Worm (Caenorhabditis elegans) whole organism, L1 larva: ENCODE results near the gene git-1.

Experiments used
- C34B4.2 ChIP-seq: sonication (generic microtip); optimal IDR thresholded peaks from 2 replicates; lab custom pipeline; 2017; ENCODE audit warnings: mild to moderate bottlenecking, missing genetic modification characterization, missing compliant biosample characterization
- aha-1 ChIP-seq: fragments of 150-350 bp; optimal IDR thresholded peaks from 2 replicates; lab custom pipeline; 2014; ENCODE audit warnings: missing biosample characterization, missing genetic modification characterization
- alr-1 ChIP-seq: fragments of 200-800 bp; sonication (Bioruptor generic); optimal IDR thresholded peaks from 2 replicates; lab custom pipeline; 2018; ENCODE audit warnings: borderline replicate concordance, mild to moderate bottlenecking, missing genetic modification characterization, missing compliant biosample characterization
- ceh-63 ChIP-seq: fragments of 200-800 bp; sonication (Bioruptor generic); optimal IDR thresholded peaks from 2 replicates; lab custom pipeline; 2018; ENCODE audit warnings: mild to moderate bottlenecking, missing genetic modification characterization, missing compliant biosample characterization
- ceh-8 ChIP-seq: fragments of 200-800 bp; sonication (Bioruptor generic); optimal IDR thresholded peaks from 2 replicates; lab custom pipeline; 2018; ENCODE audit warnings: mild to moderate bottlenecking, missing genetic modification characterization, moderate library complexity, missing compliant biosample characterization
- ceh-90 ChIP-seq: sonication (generic microtip); optimal IDR thresholded peaks from 2 replicates; lab custom pipeline; 2016; ENCODE audit warnings: missing genetic modification characterization, missing compliant biosample characterization
- dpl-1 ChIP-seq, 3 experiments: fragments of 150-350 bp in 2 of 3; sonication (generic microtip) in 1 of 3; optimal IDR thresholded peaks; 2 replicates each; lab custom pipeline; 2014 to 2017; ENCODE audit warnings: missing biosample characterization in 3 of 3, missing genetic modification characterization in 3 of 3, missing genetic modification reagents in 3 of 3
- elt-3 ChIP-seq, 6 experiments: fragments of 150-350 bp in 1 of 6; sonication (generic microtip); optimal IDR thresholded peaks; 2 replicates each; lab custom pipeline; 2017 to 2018; ENCODE audit warnings: missing biosample characterization in 6 of 6, missing genetic modification characterization in 6 of 6, inconsistent platforms in 1 of 6
- ets-5 ChIP-seq: fragments of 200-800 bp; sonication (Bioruptor generic); IDR thresholded peaks from 2 replicates; pipeline ENCODE4 v1.3.6; 2022; ENCODE audit warnings: missing genetic modification characterization, missing compliant biosample characterization
- fkh-10 ChIP-seq: sonication (generic microtip); optimal IDR thresholded peaks from 2 replicates; lab custom pipeline; 2017; ENCODE audit warnings: missing biosample characterization, missing genetic modification reagents, missing genetic modification characterization
- fkh-4 ChIP-seq: sonication (generic microtip); optimal IDR thresholded peaks from 2 replicates; lab custom pipeline; 2016; ENCODE audit warnings: missing compliant biosample characterization, missing genetic modification characterization, borderline replicate concordance
- fos-1 ChIP-seq: fragments of 150-350 bp; optimal IDR thresholded peaks from 2 replicates; lab custom pipeline; 2014; ENCODE audit warnings: missing biosample characterization, missing genetic modification characterization
- grh-1 ChIP-seq: fragments of 200-800 bp; sonication (Bioruptor generic); IDR thresholded peaks from 2 replicates; pipeline ENCODE4 v1.3.6; 2022; ENCODE audit warnings: missing genetic modification reagents, missing genetic modification characterization, missing compliant biosample characterization
- hlh-4 ChIP-seq: sonication (generic microtip); optimal IDR thresholded peaks from 2 replicates; lab custom pipeline; 2016; ENCODE audit warnings: mild to moderate bottlenecking, missing genetic modification characterization, missing compliant biosample characterization
- irx-1 ChIP-seq: sonication (generic microtip); optimal IDR thresholded peaks from 2 replicates; lab custom pipeline; 2016; ENCODE audit warnings: missing genetic modification characterization, missing compliant biosample characterization
- lin-14 ChIP-seq: fragments of 200-800 bp; sonication (Bioruptor generic); optimal IDR thresholded peaks from 2 replicates; lab custom pipeline; 2018; ENCODE audit warnings: mild to moderate bottlenecking, missing genetic modification characterization, moderate library complexity, missing compliant biosample characterization
- lin-35 ChIP-seq, 2 experiments: fragments of 150-350 bp; optimal IDR thresholded peaks; 2 replicates each; lab custom pipeline; 2014; ENCODE audit warnings: missing biosample characterization in 2 of 2, missing genetic modification characterization in 2 of 2, missing genetic modification reagents in 2 of 2
- lir-3 ChIP-seq: sonication (generic microtip); optimal IDR thresholded peaks from 2 replicates; lab custom pipeline; 2016; ENCODE audit warnings: mild to moderate bottlenecking, missing genetic modification characterization, moderate library complexity, missing compliant biosample characterization; ENCODE audit not compliant: poor library complexity
- lsy-2 ChIP-seq, 2 experiments: fragments of 150-350 bp; optimal IDR thresholded peaks; 2 replicates each; lab custom pipeline; 2014; ENCODE audit warnings: missing biosample characterization in 2 of 2, missing genetic modification characterization in 2 of 2
- nhr-237 ChIP-seq: fragments of 150-350 bp; optimal IDR thresholded peaks from 2 replicates; lab custom pipeline; 2014; ENCODE audit warnings: missing biosample characterization, missing genetic modification characterization
- nhr-47 ChIP-seq: sonication (generic microtip); optimal IDR thresholded peaks from 2 replicates; lab custom pipeline; 2016; ENCODE audit warnings: mild to moderate bottlenecking, missing genetic modification characterization, moderate library complexity, missing compliant biosample characterization
- nhr-76 ChIP-seq: sonication (generic microtip); optimal IDR thresholded peaks from 2 replicates; lab custom pipeline; 2017; ENCODE audit warnings: missing biosample characterization, missing genetic modification characterization
- nhr-77 ChIP-seq: fragments of 150-350 bp; optimal IDR thresholded peaks from 2 replicates; lab custom pipeline; 2014; ENCODE audit warnings: missing biosample characterization, missing genetic modification characterization
- nhr-84 ChIP-seq: sonication (generic microtip); optimal IDR thresholded peaks from 2 replicates; lab custom pipeline; 2017; ENCODE audit warnings: missing biosample characterization, missing genetic modification characterization
- nhr-85 ChIP-seq: sonication (generic microtip); peaks from one replicate; lab custom pipeline; 2016; ENCODE audit warnings: missing genetic modification characterization, inconsistent platforms, missing compliant biosample characterization
- pag-3 ChIP-seq: sonication (generic microtip); optimal IDR thresholded peaks from 2 replicates; lab custom pipeline; 2017; ENCODE audit warnings: missing genetic modification characterization, mild to moderate bottlenecking, missing compliant biosample characterization, antibody characterized with exemption, borderline replicate concordance; ENCODE audit not compliant: insufficient read depth
- pqm-1 ChIP-seq: sonication (generic microtip); optimal IDR thresholded peaks from 3 replicates; lab custom pipeline; 2017; ENCODE audit warnings: missing biosample characterization, missing genetic modification characterization
- sptf-1 ChIP-seq: fragments of 150-350 bp; optimal IDR thresholded peaks from 2 replicates; lab custom pipeline; 2014; ENCODE audit warnings: missing biosample characterization, missing genetic modification characterization
- unc-86 ChIP-seq: sonication (generic microtip); optimal IDR thresholded peaks from 2 replicates; lab custom pipeline; 2016; ENCODE audit warnings: missing genetic modification characterization, missing compliant biosample characterization
- unc-98 ChIP-seq: fragments of 200-800 bp; sonication (Bioruptor generic); IDR thresholded peaks from 2 replicates; pipeline ENCODE4 v1.3.6; 2022; ENCODE audit warnings: missing genetic modification characterization, missing compliant biosample characterization
- vab-15 ChIP-seq: sonication (generic microtip); optimal IDR thresholded peaks from 2 replicates; lab custom pipeline; 2017; ENCODE audit warnings: missing genotype, mild to moderate bottlenecking, missing genetic modification characterization, missing compliant biosample characterization
- xbp-1 ChIP-seq: sonication (generic microtip); optimal IDR thresholded peaks from 2 replicates; lab custom pipeline; 2016; ENCODE audit warnings: missing genetic modification characterization, missing compliant biosample characterization

Gene git-1

DNA sequence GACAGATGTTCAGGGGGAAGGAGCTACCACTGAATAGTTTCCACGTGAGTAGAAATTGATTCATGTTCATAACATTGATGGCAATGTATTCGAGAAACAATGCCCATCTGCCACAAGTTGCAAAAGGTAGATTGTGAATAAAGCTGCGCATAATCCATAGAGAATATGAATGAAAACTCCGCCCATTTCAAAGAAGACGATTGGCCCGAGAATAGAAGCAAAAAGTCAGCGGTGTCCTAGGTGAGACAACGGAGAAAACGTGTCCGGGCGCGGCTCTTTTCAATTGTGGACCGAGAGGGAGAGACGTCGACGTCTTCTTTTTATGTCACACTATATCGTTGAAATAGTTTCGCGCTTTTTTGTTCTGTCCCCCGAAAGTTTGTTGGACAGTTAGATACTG, 25.1 kb upstream of the git-1 start, which contains the start of gene vab-3:
TSS of gene vab-3 (plus strand) at position 301 of the 400 bp plus-strand sequence.
- TF ChIP-seq pqm-1 (tag; lab: Kevin White, UChicago) = no peak
- no peak for TF ChIP-seq nhr-47 (tag; lab: Kevin White, UChicago)

DNA sequence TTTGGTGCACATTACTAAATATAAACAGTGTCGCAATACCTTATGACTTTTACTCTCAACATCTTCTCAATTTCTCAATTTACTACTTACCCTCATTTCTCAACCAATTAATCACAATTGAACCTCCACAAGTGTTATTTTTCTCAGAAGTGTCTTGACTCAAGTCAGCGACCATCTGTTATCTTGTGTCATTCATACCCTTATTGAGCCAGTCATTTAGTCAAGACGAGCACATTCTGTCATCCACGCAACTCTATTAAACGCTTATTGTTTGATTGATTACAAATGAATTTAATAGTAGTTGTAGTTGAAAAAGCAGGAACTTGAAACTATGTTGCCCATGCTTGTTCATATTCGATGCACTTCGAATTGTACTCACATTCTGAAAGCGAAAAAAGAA, 21.3 kb upstream of the git-1 start:
- no peak for TF ChIP-seq lir-3 (tag; lab: Kevin White, UChicago)
- TF ChIP-seq sptf-1 (tag; lab: Kevin White, UChicago) = no peak
- no peak for TF ChIP-seq dpl-1 (GFP tag; optimal IDR thresholded peaks at IDR 0.05; lab: Kevin White, UChicago)
- TF ChIP-seq hlh-4 (tag; lab: Kevin White, UChicago) = no peak
- no peak for TF ChIP-seq nhr-77 (tag; lab: Kevin White, UChicago)
- no peak for TF ChIP-seq fkh-10 (GFP tag; lab: Kevin White, UChicago)
- no peak for TF ChIP-seq fkh-4 (tag; lab: Kevin White, UChicago)

DNA sequence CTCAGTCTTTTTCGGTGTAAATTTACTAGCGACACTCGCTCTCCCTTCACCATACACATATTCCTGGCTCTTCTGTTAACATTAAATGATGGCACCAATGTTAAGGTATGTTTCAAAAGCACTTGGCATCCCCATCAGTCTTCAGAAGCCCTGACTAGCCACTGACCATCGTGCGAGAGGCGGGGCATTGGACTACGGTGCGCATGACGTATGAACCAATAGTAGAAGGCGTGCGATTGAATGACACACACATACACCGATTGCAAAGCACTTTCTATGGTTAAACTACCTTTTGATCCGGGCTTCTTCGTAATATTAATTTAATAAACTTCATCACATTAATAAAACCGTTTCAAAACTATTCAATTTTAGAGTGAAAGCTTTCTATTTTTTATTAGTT, 19.5 kb upstream of the git-1 start:
- TF ChIP-seq lsy-2 (tag; optimal IDR thresholded peaks at IDR 0.05; lab: Kevin White, UChicago) (peak in 1 of 2 experiments; percentile 50), pag-3 (tag; lab: Kevin White, UChicago) (no peak), vab-15 (tag; lab: Kevin White, UChicago) (no peak), lin-35 (GFP tag; optimal IDR thresholded peaks at IDR 0.05; lab: Kevin White, UChicago) (no peak), grh-1 (no peak), ceh-63 (GFP tag; lab: Kevin White, UChicago) (no peak)

DNA sequence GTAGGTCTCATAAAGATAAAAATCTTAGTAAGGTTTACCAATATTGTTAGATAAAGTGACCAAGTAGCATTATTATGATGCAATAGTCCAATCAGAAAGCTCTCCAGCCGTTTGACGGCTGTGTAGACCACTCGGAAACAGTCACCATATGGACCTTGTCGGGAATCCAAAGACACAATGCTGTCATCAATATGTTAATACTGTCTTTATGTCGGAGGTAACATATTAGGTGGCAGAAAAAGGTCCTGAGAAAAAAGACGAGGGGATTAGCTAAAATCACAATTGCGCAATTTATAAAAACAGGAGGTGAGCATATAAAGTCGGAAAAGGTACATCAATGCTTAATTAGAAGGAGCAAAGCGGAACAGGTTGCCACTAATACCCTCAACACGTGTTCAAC, 16.7 kb upstream of the git-1 start:
- TF ChIP-seq irx-1 (tag; lab: Kevin White, UChicago) (no peak), unc-86 (tag; lab: Kevin White, UChicago) (no peak), lsy-2 (tag; optimal IDR thresholded peaks at IDR 0.05; lab: Kevin White, UChicago) (no peak), lin-14 (GFP tag; lab: Kevin White, UChicago) (no peak), elt-3 (tag; optimal IDR thresholded peaks at IDR 0.05; lab: Kevin White, UChicago) (no peak), ceh-90 (tag; lab: Kevin White, UChicago) (no peak), nhr-77 (tag; lab: Kevin White, UChicago) (no peak), nhr-84 (tag; lab: Kevin White, UChicago) (no peak), fkh-10 (GFP tag; lab: Kevin White, UChicago) (no peak), nhr-76 (tag; lab: Kevin White, UChicago) (no peak), C34B4.2 (tag; lab: Kevin White, UChicago) (no peak), aha-1 (tag; lab: Kevin White, UChicago) (no peak), nhr-237 (no peak), alr-1 (tag; lab: Kevin White, UChicago) (no peak)

DNA sequence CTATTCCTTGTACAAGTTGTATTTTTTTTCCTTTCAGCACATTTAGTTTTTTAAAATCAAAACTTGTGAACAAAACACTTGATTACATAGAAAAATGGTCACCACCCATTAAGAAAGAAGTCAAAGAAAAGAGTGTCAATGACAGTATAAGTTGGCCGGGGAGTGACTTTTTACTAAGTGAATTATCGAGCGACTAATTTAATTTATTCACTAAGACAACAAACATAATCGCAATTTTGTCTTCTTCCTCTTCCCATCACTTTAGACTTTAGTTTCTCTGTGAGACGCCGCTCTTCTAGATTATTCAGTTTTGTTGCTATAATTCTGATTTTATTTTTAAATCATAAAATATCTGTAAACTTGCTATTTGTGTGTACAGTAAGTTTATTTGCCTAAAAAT, 10.6 kb upstream of the git-1 start:
- peak; percentile 64 for TF ChIP-seq nhr-85 (tag; lab: Kevin White, UChicago)
- no peak for TF ChIP-seq pqm-1 (tag; lab: Kevin White, UChicago)
- no peak for TF ChIP-seq unc-98 (GFP tag; lab: Robert Waterston, UW)
- peak; percentile 63 for TF ChIP-seq ceh-8 (GFP tag; lab: Kevin White, UChicago)
- no peak for TF ChIP-seq ets-5 (GFP tag; lab: Robert Waterston, UW)
- no peak for TF ChIP-seq fos-1 (tag; lab: Kevin White, UChicago)
- TF ChIP-seq lin-14 (GFP tag; lab: Kevin White, UChicago) = no peak
- TF ChIP-seq xbp-1 (tag; lab: Kevin White, UChicago) = no peak
